Worm (Caenorhabditis elegans) whole organism, midembryonic: Measurements from ENCODE around the gene clec-170.

Source experiments
- T22C8.4 ChIP-seq: fragments of 200-800 bp; sonication (Bioruptor generic); IDR thresholded peaks from 2 replicates; pipeline ENCODE4 v1.3.6; 2022; ENCODE audit warnings: missing genetic modification characterization, missing compliant biosample characterization
- cog-1 ChIP-seq: sonication (generic microtip); optimal IDR thresholded peaks from 2 replicates; lab custom pipeline; 2016; ENCODE audit warnings: missing genetic modification characterization, missing compliant biosample characterization
- flt-1 ChIP-seq: fragments of 200-800 bp; sonication (Bioruptor generic); IDR thresholded peaks from 2 replicates; pipeline ENCODE4 v1.3.6; 2022; ENCODE audit warnings: missing genetic modification characterization, missing compliant biosample characterization
- klf-2 ChIP-seq: fragments of 200-800 bp; sonication (Bioruptor generic); conservative IDR thresholded peaks from 2 replicates; pipeline ENCODE4 v1.3.6; 2022; ENCODE audit warnings: missing genetic modification reagents, missing genetic modification characterization, missing compliant biosample characterization
- med-1 ChIP-seq: sonication (generic microtip); optimal IDR thresholded peaks from 2 replicates; lab custom pipeline; 2017; ENCODE audit warnings: missing genetic modification characterization, mild to moderate bottlenecking, missing compliant biosample characterization, antibody characterized with exemption, missing genetic modification reagents; ENCODE audit not compliant: insufficient read depth
- ref-1 ChIP-seq: fragments of 200-800 bp; sonication (Bioruptor generic); conservative IDR thresholded peaks from 2 replicates; pipeline ENCODE4 v1.3.6; 2022; ENCODE audit warnings: missing genetic modification reagents, missing genetic modification characterization, missing compliant biosample characterization
- tab-1 ChIP-seq: fragments of 200-800 bp; sonication (Bioruptor generic); IDR thresholded peaks from 2 replicates; pipeline ENCODE4 v1.3.6; 2022; ENCODE audit warnings: missing genetic modification characterization, missing compliant biosample characterization
- ztf-23 ChIP-seq: fragments of 200-800 bp; sonication (Bioruptor generic); IDR thresholded peaks from 2 replicates; pipeline ENCODE4 v1.3.6; 2022; ENCODE audit warnings: missing genetic modification reagents, missing genetic modification characterization, missing compliant biosample characterization
- ztf-29 ChIP-seq: fragments of 200-800 bp; sonication (Bioruptor generic); IDR thresholded peaks from 2 replicates; pipeline ENCODE4 v1.3.6; 2022; ENCODE audit warnings: missing genetic modification reagents, missing genetic modification characterization, missing compliant biosample characterization

clec-170 gene

ce11 chrIV:1235785-1236184, 30.9 kb upstream of the clec-170 start:
- TF ChIP-seq T22C8.4 (peak; percentile 67), ref-1 (GFP tag; lab: Robert Waterston, UW) (no peak), tab-1 (GFP tag; lab: Robert Waterston, UW) (no peak), ztf-23 (no peak)

ce11 chrIV:1238147-1238546, 28.5 kb upstream of the clec-170 start:
- TF ChIP-seq med-1 = no peak
- TF ChIP-seq ztf-29 (GFP tag; lab: Robert Waterston, UW) = no peak
- no peak for TF ChIP-seq ztf-23
- TF ChIP-seq tab-1 (GFP tag; lab: Robert Waterston, UW) = no peak
- TF ChIP-seq klf-2 (GFP tag; lab: Robert Waterston, UW) = no peak
- no peak for TF ChIP-seq T22C8.4
- TF ChIP-seq flt-1 (GFP tag; lab: Robert Waterston, UW) = no peak
- no peak for TF ChIP-seq cog-1
- no peak for TF ChIP-seq ref-1 (GFP tag; lab: Robert Waterston, UW)

ce11 chrIV:1239686-1240085, 27.0 kb upstream of the clec-170 start, which contains the start of gene F38A1.8:
Gene F38A1.8, minus strand, starts transcription at chrIV:1239852.
- no peak for TF ChIP-seq klf-2 (GFP tag; lab: Robert Waterston, UW)
- no peak for TF ChIP-seq ref-1 (GFP tag; lab: Robert Waterston, UW)
- TF ChIP-seq ztf-23 = 0 out of 2 replicates have a peak, but pooled peaks have one; percentile 41
- TF ChIP-seq ztf-29 (GFP tag; lab: Robert Waterston, UW) = no peak
- no peak for TF ChIP-seq tab-1 (GFP tag; lab: Robert Waterston, UW)

- no peak for TF ChIP-seq ztf-29 (GFP tag; lab: Robert Waterston, UW)
- TF ChIP-seq med-1 = no peak
- no peak for TF ChIP-seq T22C8.4
Observed at ce11 chrIV:1243295-1243694, 23.4 kb upstream of the clec-170 start, which contains the start of gene F38A1.15. Gene F38A1.15, minus strand, starts transcription at chrIV:1243395.

- TF ChIP-seq ztf-29 (GFP tag; lab: Robert Waterston, UW) (no peak), T22C8.4 (no peak), ref-1 (GFP tag; lab: Robert Waterston, UW) (no peak), cog-1 (no peak), med-1 (no peak), tab-1 (GFP tag; lab: Robert Waterston, UW) (no peak), ztf-23 (no peak), flt-1 (GFP tag; lab: Robert Waterston, UW) (no peak), klf-2 (GFP tag; lab: Robert Waterston, UW) (no peak)
Observed at ce11 chrIV:1245244-1245643, 21.4 kb upstream of the clec-170 start, which contains the start of gene F38A1.9. Gene F38A1.9, minus strand, starts transcription at chrIV:1245344.

ce11 chrIV:1246762-1247436, 19.8 kb upstream of the clec-170 start, which contains the start of the genes clec-165 and F38A1.11:
Gene clec-165, minus strand, starts transcription at chrIV:1246886.
Gene F38A1.11, plus strand, starts transcription at chrIV:1247386.
- TF ChIP-seq ztf-23 (no peak), tab-1 (GFP tag; lab: Robert Waterston, UW) (no peak), ztf-29 (GFP tag; lab: Robert Waterston, UW) (no peak), flt-1 (GFP tag; lab: Robert Waterston, UW) (no peak), cog-1 (no peak), ref-1 (GFP tag; lab: Robert Waterston, UW) (no peak), T22C8.4 (no peak), med-1 (no peak), klf-2 (GFP tag; lab: Robert Waterston, UW) (no peak)

ce11 chrIV:1251242-1251911, 15.3 kb upstream of the clec-170 start, which contains the start of the genes clec-166 and F38A1.6:
Gene clec-166, minus strand, starts transcription at chrIV:1251342.
Gene F38A1.6, plus strand, starts transcription at chrIV:1251861.
- no peak for TF ChIP-seq tab-1 (GFP tag; lab: Robert Waterston, UW)
- no peak for TF ChIP-seq cog-1
- TF ChIP-seq ztf-23 = no peak
- TF ChIP-seq T22C8.4 = no peak
- TF ChIP-seq klf-2 (GFP tag; lab: Robert Waterston, UW) = no peak
- TF ChIP-seq med-1 = no peak
- TF ChIP-seq flt-1 (GFP tag; lab: Robert Waterston, UW) = no peak
- TF ChIP-seq ref-1 (GFP tag; lab: Robert Waterston, UW) = no peak
- TF ChIP-seq ztf-29 (GFP tag; lab: Robert Waterston, UW) = no peak

ce11 chrIV:1255632-1256031, 11.0 kb upstream of the clec-170 start, which contains the start of gene clec-167:
Gene clec-167, minus strand, starts transcription at chrIV:1255732.
- TF ChIP-seq flt-1 (GFP tag; lab: Robert Waterston, UW) (no peak), cog-1 (no peak), ztf-23 (no peak), ztf-29 (GFP tag; lab: Robert Waterston, UW) (no peak), T22C8.4 (no peak), tab-1 (GFP tag; lab: Robert Waterston, UW) (no peak), ref-1 (GFP tag; lab: Robert Waterston, UW) (no peak), med-1 (no peak), klf-2 (GFP tag; lab: Robert Waterston, UW) (no peak)

ce11 chrIV:1256723-1257122, 9.9 kb upstream of the clec-170 start, which contains the start of gene clec-168:
Gene clec-168, plus strand, starts transcription at chrIV:1256969.
- TF ChIP-seq flt-1 (GFP tag; lab: Robert Waterston, UW) (no peak), ztf-23 (no peak), ztf-29 (GFP tag; lab: Robert Waterston, UW) (no peak), klf-2 (GFP tag; lab: Robert Waterston, UW) (no peak), T22C8.4 (no peak), tab-1 (GFP tag; lab: Robert Waterston, UW) (no peak), ref-1 (GFP tag; lab: Robert Waterston, UW) (no peak), cog-1 (no peak)

ce11 chrIV:1260474-1260873, 6.2 kb upstream of the clec-170 start:
- TF ChIP-seq ztf-23 (no peak), cog-1 (no peak), tab-1 (GFP tag; lab: Robert Waterston, UW) (no peak), med-1 (no peak), flt-1 (GFP tag; lab: Robert Waterston, UW) (no peak), ref-1 (GFP tag; lab: Robert Waterston, UW) (no peak)
